Fruit fly (Drosophila melanogaster) whole organism, embryonic: ENCODE results near the gene eIF2Balpha.

ENCODE experiments used
- H15 ChIP-seq: fragments of 200-800 bp; sonication (Bioruptor generic); IDR thresholded peaks from 3 replicates; pipeline ENCODE4 v1.3.6; 2022; ENCODE audit warnings: missing biosample characterization, missing genetic modification characterization
- Max ChIP-seq: fragments of 200-800 bp; sonication (Bioruptor generic); optimal IDR thresholded peaks from 2 replicates; lab custom pipeline; 2016; ENCODE audit warnings: missing biosample characterization, mild to moderate bottlenecking, missing genetic modification characterization
- pros ChIP-seq: fragments of 200-800 bp; sonication (Bioruptor generic); optimal IDR thresholded peaks from 3 replicates; lab custom pipeline; 2019; ENCODE audit warnings: missing biosample characterization, mild to moderate bottlenecking, missing genetic modification characterization, moderate library complexity
- toy ChIP-seq: fragments of 200-800 bp; sonication (Bioruptor generic); IDR thresholded peaks from 2 replicates; pipeline ENCODE4 v1.3.6; 2022; ENCODE audit warnings: missing biosample characterization, missing genetic modification characterization

dm6 chr3R:29963102-29963501 is 27.4 kb upstream of the eIF2Balpha start:
- TF ChIP-seq H15 (GFP tag; lab: Robert Waterston, UW) (no peak), pros (GFP tag; lab: Kevin White, UChicago) (no peak), toy (GFP tag; lab: Robert Waterston, UW) (no peak), Max (GFP tag; lab: Kevin White, UChicago) (no peak)
